Worm (Caenorhabditis elegans): ENCODE measurements around the gene rgef-1.

Gene rgef-1

ce11 chrV:9583323-9583644 is 21.8 kb upstream of the rgef-1 start, which contains the start of gene K09G1.1:
Gene K09G1.1, plus strand, starts transcription at chrV:9583545.
- TF ChIP-seq lin-39 (tag; optimal IDR thresholded peaks at IDR 0.05) (no peak), unc-62 (GFP tag; optimal IDR thresholded peaks at IDR 0.05) (no peak), nhr-77 (tag; optimal IDR thresholded peaks at IDR 0.05) (no peak), nhr-47 (tag; optimal IDR thresholded peaks at IDR 0.05) (no peak), nhr-28 (tag; optimal IDR thresholded peaks at IDR 0.05) (no peak), skn-1 (tag; optimal IDR thresholded peaks at IDR 0.05) (no peak), aha-1 (tag; optimal IDR thresholded peaks at IDR 0.05) (no peak), zag-1 (tag; optimal IDR thresholded peaks at IDR 0.05) (no peak), nhr-19 (GFP tag; conservative IDR thresholded peaks at IDR 0.05) (no peak), pag-3 (tag; optimal IDR thresholded peaks at IDR 0.05; ENCODE audit: borderline replicate concordance, insufficient read depth) (no peak), isw-1 (GFP tag; IDR thresholded peaks at IDR 0.05) (no peak), efl-3 (GFP tag; optimal IDR thresholded peaks at IDR 0.05) (no peak), nhr-237 (tag; optimal IDR thresholded peaks at IDR 0.05) (no peak), C04F5.9 (tag; optimal IDR thresholded peaks at IDR 0.05) (no peak), sup-37 (GFP tag; optimal IDR thresholded peaks at IDR 0.05) (no peak), nhr-20 (tag; optimal IDR thresholded peaks at IDR 0.05) (no peak), ama-1 (optimal IDR thresholded peaks at IDR 0.05) (no peak), unc-86 (tag; optimal IDR thresholded peaks at IDR 0.05) (no peak)

ce11 chrV:9582594-9583322 is 21.3 kb upstream of the rgef-1 start, which contains the start of gene rtfo-1:
Gene rtfo-1, minus strand, starts transcription at chrV:9582644.
- peak; percentile 39 for TF ChIP-seq tbx-2 (tag; optimal IDR thresholded peaks at IDR 0.05)
- TF ChIP-seq nhr-76 (tag; optimal IDR thresholded peaks at IDR 0.05) = no peak
- no peak for TF ChIP-seq sup-37 (GFP tag; optimal IDR thresholded peaks at IDR 0.05)
- peak; percentile 46 for TF ChIP-seq mep-1 (tag; optimal IDR thresholded peaks at IDR 0.05)
- no peak for TF ChIP-seq zag-1 (tag; optimal IDR thresholded peaks at IDR 0.05)
- TF ChIP-seq mef-2 (tag; optimal IDR thresholded peaks at IDR 0.05) = no peak
- peak; percentile 56 for TF ChIP-seq swsn-7 (tag; optimal IDR thresholded peaks at IDR 0.05)
- TF ChIP-seq ces-1 (GFP tag; optimal IDR thresholded peaks at IDR 0.05) = no peak
- no peak for TF ChIP-seq fos-1 (tag; optimal IDR thresholded peaks at IDR 0.05)
- no peak for TF ChIP-seq nhr-77 (tag; optimal IDR thresholded peaks at IDR 0.05)
- TF ChIP-seq rnt-1 (tag; optimal IDR thresholded peaks at IDR 0.05) = peak; percentile 62
- TF ChIP-seq zip-4 (GFP tag; optimal IDR thresholded peaks at IDR 0.05) = peak; percentile 16
- TF ChIP-seq pqm-1 (tag; optimal IDR thresholded peaks at IDR 0.05) = no peak
- no peak for TF ChIP-seq nhr-84 (tag; optimal IDR thresholded peaks at IDR 0.05)
- peak in 1 of 2 experiments; percentile 48 for TF ChIP-seq mdl-1 (tag; optimal IDR thresholded peaks at IDR 0.05)
- TF ChIP-seq fkh-10 (GFP tag; optimal IDR thresholded peaks at IDR 0.05) = no peak
- TF ChIP-seq irx-1 (tag; optimal IDR thresholded peaks at IDR 0.05) = peak; percentile 30
- peak; percentile 44 for TF ChIP-seq unc-130 (tag; optimal IDR thresholded peaks at IDR 0.05)
- TF ChIP-seq unc-86 (tag; optimal IDR thresholded peaks at IDR 0.05) = peak; percentile 23
- peak in 1 of 2 experiments; percentile 7 for TF ChIP-seq ztf-11 (tag; optimal IDR thresholded peaks at IDR 0.05)
- TF ChIP-seq nhr-71 (tag; optimal IDR thresholded peaks at IDR 0.05) = peak; percentile 58
- TF ChIP-seq nhr-20 (tag; optimal IDR thresholded peaks at IDR 0.05) = peak; percentile 45
- peak; percentile 75 for TF ChIP-seq nhr-85 (tag)
- no peak for TF ChIP-seq ceh-88 (GFP tag; IDR thresholded peaks at IDR 0.05)
- peak; percentile 35 for TF ChIP-seq dsc-1 (tag; optimal IDR thresholded peaks at IDR 0.05)
- TF ChIP-seq Y116A8C.19 (tag; optimal IDR thresholded peaks at IDR 0.05; ENCODE audit: borderline replicate concordance) = no peak
- TF ChIP-seq ama-1 (optimal IDR thresholded peaks at IDR 0.05) = no peak
- no peak for TF ChIP-seq vab-15 (tag; optimal IDR thresholded peaks at IDR 0.05)
- TF ChIP-seq hlh-17 (GFP tag; optimal IDR thresholded peaks at IDR 0.05; ENCODE audit: borderline replicate concordance) = no peak
- no peak for TF ChIP-seq tlp-1 (tag; optimal IDR thresholded peaks at IDR 0.05)
- TF ChIP-seq blmp-1 (tag; optimal IDR thresholded peaks at IDR 0.05) = peak; percentile 28
- peak; percentile 37 to 51 for TF ChIP-seq efl-1 (optimal IDR thresholded peaks at IDR 0.05)
- peak; percentile 17 to 96 for TF ChIP-seq efl-1 (GFP tag; optimal IDR thresholded peaks at IDR 0.05 in 1 of 2)
- TF ChIP-seq sptf-1 (tag; optimal IDR thresholded peaks at IDR 0.05) = no peak
- peak; percentile 54 for TF ChIP-seq xbp-1 (tag; optimal IDR thresholded peaks at IDR 0.05)
- no peak for TF ChIP-seq unc-98 (GFP tag; IDR thresholded peaks at IDR 0.05)
- TF ChIP-seq lin-15B (tag; optimal IDR thresholded peaks at IDR 0.05) = no peak
- peak; percentile 38 for TF ChIP-seq hpl-2 (GFP tag; optimal IDR thresholded peaks at IDR 0.05)
- peak; percentile 22 for TF ChIP-seq elt-2 (tag; optimal IDR thresholded peaks at IDR 0.05)
- no peak for TF ChIP-seq alr-1 (tag; optimal IDR thresholded peaks at IDR 0.05; ENCODE audit: borderline replicate concordance)
